Comparison of ENCODE assay signal across 2 fruit fly cellular contexts in the genomic region with DNA sequence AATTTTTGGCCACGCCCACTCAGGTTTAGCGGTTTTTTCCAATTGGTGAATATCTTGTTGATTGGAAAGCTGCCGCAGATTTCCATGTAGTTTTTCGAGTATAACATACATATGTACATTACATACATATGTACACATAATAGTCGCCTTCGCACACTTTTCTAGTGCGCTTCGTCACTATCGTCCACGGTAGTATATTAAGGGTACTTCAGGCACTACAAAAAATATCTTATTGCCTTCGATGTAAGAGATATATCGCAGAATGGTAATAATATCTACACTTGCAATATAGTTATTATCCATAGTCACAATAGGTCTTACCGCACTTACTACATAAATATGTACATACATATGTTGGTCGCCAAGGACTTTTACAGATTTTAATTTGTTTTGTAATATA.
TF ChIP-seq lines count a peak whose summit lies in the region.

No protein-coding gene starts in this region.

- TF ChIP-seq CTCF in whole organism, embryonic (GFP tag; optimal IDR thresholded peaks at IDR 0.05; lab: Kevin White, UChicago), result no peak

TF ChIP-seq in whole organism, embryonic, 481 proteins besides CTCF, POLR2A, EP300 and RAD21:
- TF ChIP-seq eve (GFP tag; optimal IDR thresholded peaks at IDR 0.05; lab: Kevin White, UChicago), result peak in 1 of 2 experiments; percentile 11
- peak; percentile 77 for TF ChIP-seq wek (GFP tag; optimal IDR thresholded peaks at IDR 0.05; lab: Kevin White, UChicago)
- no peak for TF ChIP-seq CG16863 (GFP tag; optimal IDR thresholded peaks at IDR 0.05; lab: Kevin White, UChicago)
- TF ChIP-seq zen2 (GFP tag; IDR thresholded peaks at IDR 0.05; lab: Robert Waterston, UW; ENCODE audit: partially characterized antibody), result no peak
- no peak for TF ChIP-seq prd (optimal IDR thresholded peaks at IDR 0.05; lab: Kevin White, UChicago)
- TF ChIP-seq prd (GFP tag; IDR thresholded peaks at IDR 0.05; lab: Robert Waterston, UW), result no peak
- no peak for TF ChIP-seq nerfin-1 (tag; optimal IDR thresholded peaks at IDR 0.05; lab: Kevin White, UChicago)
- TF ChIP-seq CG30020 (tag; optimal IDR thresholded peaks at IDR 0.05; lab: Kevin White, UChicago), result peak; percentile 76
- no peak for TF ChIP-seq ap (GFP tag; IDR thresholded peaks at IDR 0.05; lab: Robert Waterston, UW)
- TF ChIP-seq CG2199 (GFP tag; IDR thresholded peaks at IDR 0.05; lab: Robert Waterston, UW), result 0 out of 3 replicates have a peak, but pooled peaks have one; percentile 11
- peak; percentile 83 for TF ChIP-seq Meics (GFP tag; optimal IDR thresholded peaks at IDR 0.05; lab: Kevin White, UChicago)
- peak; percentile 41; the same call in 2 of the 3 replicates for TF ChIP-seq row (GFP tag; IDR thresholded peaks at IDR 0.05; lab: Robert Waterston, UW)
- peak; percentile 80 for TF ChIP-seq Elba2 (GFP tag; optimal IDR thresholded peaks at IDR 0.05; lab: Kevin White, UChicago)
- no peak for TF ChIP-seq Dip3 (GFP tag; optimal IDR thresholded peaks at IDR 0.05; lab: Kevin White, UChicago)
- TF ChIP-seq CG12071 (GFP tag; optimal IDR thresholded peaks at IDR 0.05; lab: Kevin White, UChicago), result no peak
- peak; percentile 59 for TF ChIP-seq CG10431 (GFP tag; optimal IDR thresholded peaks at IDR 0.05; lab: Kevin White, UChicago)
- TF ChIP-seq CG14860 (GFP tag; IDR thresholded peaks at IDR 0.05; lab: Robert Waterston, UW; ENCODE audit: partially characterized antibody), result no peak
- TF ChIP-seq CG17802 (tag; optimal IDR thresholded peaks at IDR 0.05; lab: Kevin White, UChicago), result peak; percentile 54
- TF ChIP-seq CG10267 (tag; optimal IDR thresholded peaks at IDR 0.05; lab: Kevin White, UChicago), result no peak
- peak; percentile 28 for TF ChIP-seq CG1603 (tag; optimal IDR thresholded peaks at IDR 0.05; lab: Kevin White, UChicago)
- TF ChIP-seq Sry-β (GFP tag; optimal IDR thresholded peaks at IDR 0.05; lab: Kevin White, UChicago), result no peak

TF ChIP-seq in whole organism, prepupa, 60 proteins besides CTCF, POLR2A, EP300 and RAD21:
- TF ChIP-seq CG32006 (GFP tag; optimal IDR thresholded peaks at IDR 0.05; lab: Kevin White, UChicago) (peak; percentile 36), Sox14 (GFP tag; optimal IDR thresholded peaks at IDR 0.05; lab: Kevin White, UChicago) (no peak), CG16779 (tag; optimal IDR thresholded peaks at IDR 0.05; lab: Kevin White, UChicago) (no peak), Eip78C (GFP tag; lab: Kevin White, UChicago) (peak; percentile 58)
